Fruit fly (Drosophila melanogaster) whole organism, prepupa: ENCODE measurements around the gene MKP-4.

Experiments used
- Blimp-1 ChIP-seq: fragments of 200-800 bp; sonication (Bioruptor generic); optimal IDR thresholded peaks from 3 replicates; lab custom pipeline; 2017; ENCODE audit warnings: missing biosample characterization, missing genetic modification characterization, mild to moderate bottlenecking, moderate library complexity, missing genetic modification reagents
- CG10631 ChIP-seq: fragments of 200-800 bp; sonication (Bioruptor generic); optimal IDR thresholded peaks from 2 replicates; lab custom pipeline; 2016; ENCODE audit warnings: missing biosample characterization, missing genetic modification characterization
- CG11294 ChIP-seq: fragments of 200-800 bp; sonication (Bioruptor generic); IDR thresholded peaks from 2 replicates; pipeline ENCODE4 v1.3.6; 2022; ENCODE audit warnings: missing biosample characterization, missing genetic modification characterization
- CG11762 ChIP-seq: fragments of 200-800 bp; sonication (Bioruptor generic); optimal IDR thresholded peaks from 3 replicates; lab custom pipeline; 2016; ENCODE audit warnings: missing biosample characterization, missing genetic modification characterization; ENCODE audit not compliant: insufficient read depth
- CG1621 ChIP-seq: fragments of 200-800 bp; sonication (Bioruptor generic); optimal IDR thresholded peaks from 3 replicates; lab custom pipeline; 2018; ENCODE audit warnings: missing biosample characterization, mild to moderate bottlenecking, missing genetic modification characterization
- CG3032 ChIP-seq: fragments of 200-800 bp; optimal IDR thresholded peaks from 2 replicates; lab custom pipeline; 2019; ENCODE audit warnings: missing biosample characterization, mild to moderate bottlenecking, missing genetic modification characterization, moderate library complexity
- CG31627 ChIP-seq: fragments of 200-800 bp; sonication (Bioruptor generic); optimal IDR thresholded peaks from 3 replicates; lab custom pipeline; 2016; ENCODE audit warnings: missing biosample characterization, missing genetic modification characterization
- CG32006 ChIP-seq: fragments of 200-800 bp; sonication (Bioruptor generic); optimal IDR thresholded peaks from 3 replicates; lab custom pipeline; 2017; ENCODE audit warnings: missing biosample characterization, mild to moderate bottlenecking, missing genetic modification characterization
- CG34406 ChIP-seq: fragments of 200-800 bp; sonication (Bioruptor generic); optimal IDR thresholded peaks from 3 replicates; lab custom pipeline; 2016; ENCODE audit warnings: missing biosample characterization, missing genetic modification characterization
- CG4318 ChIP-seq: fragments of 200-800 bp; sonication (Bioruptor generic); optimal IDR thresholded peaks from 3 replicates; lab custom pipeline; 2017; ENCODE audit warnings: missing biosample characterization, mild to moderate bottlenecking, missing genetic modification characterization
- CG6163 ChIP-seq: fragments of 200-800 bp; sonication (Bioruptor generic); IDR thresholded peaks from 3 replicates; pipeline ENCODE4 v1.3.6; 2022; ENCODE audit warnings: missing biosample characterization, missing genetic modification characterization
- CG6276 ChIP-seq: fragments of 200-800 bp; sonication (Bioruptor generic); optimal IDR thresholded peaks from 2 replicates; lab custom pipeline; 2017; ENCODE audit warnings: missing biosample characterization, mild to moderate bottlenecking, missing genetic modification characterization
- CG6792 ChIP-seq: fragments of 200-800 bp; sonication (Bioruptor generic); optimal IDR thresholded peaks from 3 replicates; lab custom pipeline; 2016; ENCODE audit warnings: missing biosample characterization, missing genetic modification characterization
- CG6808 ChIP-seq: fragments of 200-800 bp; sonication (Bioruptor generic); optimal IDR thresholded peaks from 3 replicates; lab custom pipeline; 2017; ENCODE audit warnings: missing biosample characterization, missing genetic modification characterization, mild to moderate bottlenecking, moderate library complexity, missing genetic modification reagents
- CG6854 ChIP-seq: fragments of 200-800 bp; sonication (Bioruptor generic); optimal IDR thresholded peaks from 2 replicates; lab custom pipeline; 2017; ENCODE audit warnings: missing biosample characterization, mild to moderate bottlenecking, missing genetic modification characterization
- CG7368 ChIP-seq: fragments of 200-800 bp; sonication (Bioruptor generic); optimal IDR thresholded peaks from 3 replicates; lab custom pipeline; 2016; ENCODE audit warnings: missing biosample characterization, missing genetic modification characterization
- CG8119 ChIP-seq: fragments of 200-800 bp; sonication (Bioruptor generic); IDR thresholded peaks from 3 replicates; pipeline ENCODE4 v1.3.6; 2022; ENCODE audit warnings: missing biosample characterization, missing genetic modification characterization
- CG9139 ChIP-seq: fragments of 200-800 bp; sonication (Bioruptor generic); optimal IDR thresholded peaks from 3 replicates; lab custom pipeline; 2017; ENCODE audit warnings: missing biosample characterization, mild to moderate bottlenecking, missing genetic modification characterization
- Eip78C ChIP-seq: fragments of 200-800 bp; sonication (Bioruptor generic); peaks from one replicate; lab custom pipeline; 2016; ENCODE audit warnings: missing biosample characterization, missing genetic modification characterization
- Eip93F ChIP-seq: fragments of 200-800 bp; sonication (Bioruptor generic); optimal IDR thresholded peaks from 2 replicates; lab custom pipeline; 2016; ENCODE audit warnings: missing biosample characterization, mild to moderate bottlenecking, missing genetic modification characterization
- Ets21C ChIP-seq: fragments of 200-800 bp; sonication (Bioruptor generic); optimal IDR thresholded peaks from 3 replicates; lab custom pipeline; 2016; ENCODE audit warnings: missing biosample characterization, missing genetic modification characterization
- Ets96B ChIP-seq: fragments of 200-800 bp; optimal IDR thresholded peaks from 2 replicates; lab custom pipeline; 2019; ENCODE audit warnings: missing biosample characterization, mild to moderate bottlenecking, missing genetic modification characterization, moderate library complexity
- Gug ChIP-seq: fragments of 200-800 bp; sonication (Bioruptor generic); IDR thresholded peaks from 2 replicates; pipeline ENCODE4 v1.3.6; 2022; ENCODE audit warnings: missing biosample characterization, missing genetic modification characterization
- Hr39 ChIP-seq: fragments of 200-800 bp; sonication (Bioruptor generic); optimal IDR thresholded peaks from 2 replicates; lab custom pipeline; 2016; ENCODE audit warnings: missing biosample characterization, missing genetic modification characterization
- Hr4 ChIP-seq: fragments of 200-800 bp; sonication (Bioruptor generic); optimal IDR thresholded peaks from 3 replicates; lab custom pipeline; 2016; ENCODE audit warnings: missing biosample characterization, missing genetic modification characterization
- Lpt ChIP-seq: fragments of 200-800 bp; sonication (Bioruptor generic); optimal IDR thresholded peaks from 3 replicates; lab custom pipeline; 2016; ENCODE audit warnings: missing biosample characterization, missing genetic modification characterization
- Met ChIP-seq: fragments of 200-800 bp; sonication (Bioruptor generic); optimal IDR thresholded peaks from 3 replicates; lab custom pipeline; 2016; ENCODE audit warnings: missing biosample characterization, missing genetic modification characterization
- OdsH ChIP-seq: fragments of 200-800 bp; sonication (Bioruptor generic); optimal IDR thresholded peaks from 3 replicates; lab custom pipeline; 2016; ENCODE audit warnings: missing biosample characterization, missing genetic modification characterization
- Sox102F ChIP-seq: fragments of 200-800 bp; sonication (Bioruptor generic); optimal IDR thresholded peaks from 2 replicates; lab custom pipeline; 2016; ENCODE audit warnings: missing biosample characterization, mild to moderate bottlenecking, missing genetic modification characterization
- Sox14 ChIP-seq: fragments of 200-800 bp; sonication (Bioruptor generic); optimal IDR thresholded peaks from 3 replicates; lab custom pipeline; 2016; ENCODE audit warnings: missing biosample characterization, missing genetic modification characterization
- achi ChIP-seq: fragments of 200-800 bp; sonication (Bioruptor generic); optimal IDR thresholded peaks from 3 replicates; lab custom pipeline; 2016; ENCODE audit warnings: missing biosample characterization, missing genetic modification characterization
- cyc ChIP-seq: fragments of 200-800 bp; sonication (Bioruptor generic); optimal IDR thresholded peaks from 3 replicates; lab custom pipeline; 2016; ENCODE audit warnings: missing biosample characterization, missing genetic modification characterization
- dac ChIP-seq: fragments of 200-800 bp; sonication (Bioruptor generic); optimal IDR thresholded peaks from 2 replicates; lab custom pipeline; 2017; ENCODE audit warnings: missing biosample characterization, mild to moderate bottlenecking, missing genetic modification characterization
- dsx ChIP-seq: fragments of 200-800 bp; optimal IDR thresholded peaks from 3 replicates; lab custom pipeline; 2019; ENCODE audit warnings: missing biosample characterization, mild to moderate bottlenecking, missing genetic modification characterization, moderate library complexity; ENCODE audit not compliant: poor library complexity, severe bottlenecking
- esn ChIP-seq: fragments of 200-800 bp; sonication (Bioruptor generic); optimal IDR thresholded peaks from 2 replicates; lab custom pipeline; 2016; ENCODE audit warnings: missing biosample characterization, mild to moderate bottlenecking, missing genetic modification characterization, moderate library complexity
- fd59A ChIP-seq: fragments of 200-800 bp; sonication (Bioruptor generic); optimal IDR thresholded peaks from 2 replicates; lab custom pipeline; 2017; ENCODE audit warnings: missing biosample characterization, mild to moderate bottlenecking, missing genetic modification characterization, missing genetic modification reagents
- lz ChIP-seq: fragments of 200-800 bp; sonication (Bioruptor generic); optimal IDR thresholded peaks from 3 replicates; lab custom pipeline; 2016; ENCODE audit warnings: missing biosample characterization, missing genetic modification characterization
- net ChIP-seq: fragments of 200-800 bp; sonication (Bioruptor generic); optimal IDR thresholded peaks from 3 replicates; lab custom pipeline; 2016; ENCODE audit warnings: missing biosample characterization, missing genetic modification characterization
- salr ChIP-seq, 2 experiments: fragments of 200-800 bp; sonication (Bioruptor generic); optimal IDR thresholded peaks; 3 replicates each; lab custom pipeline; 2016 to 2018; ENCODE audit warnings: missing biosample characterization in 2 of 2, missing genetic modification characterization in 2 of 2, mild to moderate bottlenecking in 1 of 2
- spab ChIP-seq: fragments of 200-800 bp; sonication (Bioruptor generic); optimal IDR thresholded peaks from 2 replicates; lab custom pipeline; 2017; ENCODE audit warnings: missing biosample characterization, mild to moderate bottlenecking, missing genetic modification characterization, missing genetic modification reagents
- ss ChIP-seq, 2 experiments: fragments of 200-800 bp; sonication (Bioruptor generic); optimal IDR thresholded peaks; 2 replicates in 1 of 2; 3 replicates in 1 of 2; lab custom pipeline; 2017 to 2018; ENCODE audit warnings: mild to moderate bottlenecking in 2 of 2, missing biosample characterization in 2 of 2, missing genetic modification characterization in 2 of 2, moderate library complexity in 1 of 2
- svp ChIP-seq: fragments of 200-800 bp; sonication (Bioruptor generic); peaks from one replicate; lab custom pipeline; 2016; ENCODE audit warnings: missing biosample characterization, missing genetic modification characterization
- topi ChIP-seq: fragments of 200-800 bp; sonication (Bioruptor generic); optimal IDR thresholded peaks from 3 replicates; lab custom pipeline; 2016; ENCODE audit warnings: missing biosample characterization, missing genetic modification characterization
- vri ChIP-seq: fragments of 200-800 bp; sonication (Bioruptor generic); optimal IDR thresholded peaks from 3 replicates; lab custom pipeline; 2016; ENCODE audit warnings: missing biosample characterization, mild to moderate bottlenecking, missing genetic modification characterization

The MKP-4 gene

DNA sequence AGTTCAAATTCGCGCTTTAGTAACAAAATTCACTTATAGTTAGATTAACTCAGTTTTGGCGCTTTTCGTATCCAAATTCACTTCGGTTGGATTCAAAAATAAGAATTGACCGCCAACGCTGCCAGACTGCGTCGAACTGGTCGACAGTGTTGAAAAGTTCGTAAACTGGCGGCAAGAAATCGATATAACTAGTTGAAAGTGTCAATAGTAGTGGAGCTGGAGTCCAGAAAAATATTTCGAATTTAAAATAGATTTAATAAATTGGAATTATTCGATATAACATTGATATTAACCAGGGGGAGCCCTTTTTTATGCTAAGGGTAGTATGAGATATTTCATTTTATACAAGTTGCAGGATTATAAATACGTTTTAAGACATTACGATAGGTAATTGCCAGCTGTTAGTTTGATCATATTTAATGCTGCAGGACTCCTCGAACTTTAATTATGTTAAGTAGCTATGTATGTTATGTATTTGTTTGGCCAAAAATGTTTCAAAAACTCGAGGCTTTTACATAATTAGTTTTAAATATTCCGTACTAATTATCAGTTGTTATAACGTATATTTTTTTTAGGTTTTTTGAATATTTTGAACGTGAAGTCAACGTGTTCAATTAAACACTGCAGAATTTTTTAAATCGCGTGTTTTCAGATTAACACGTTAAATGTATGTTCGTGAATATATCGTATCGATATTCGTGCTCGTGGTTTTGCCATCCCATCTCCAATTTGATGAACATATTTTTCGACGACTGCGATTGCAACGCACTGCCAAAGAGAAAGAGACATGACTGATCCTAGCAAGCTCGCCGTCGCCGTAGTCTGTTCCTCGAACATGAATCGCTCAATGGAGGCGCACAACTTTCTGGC, 41.2 kb downstream of the MKP-4 start, which contains the start of the genes CG14223 and Ssu72 (continued):
- no peak for TF ChIP-seq fd59A (GFP tag; lab: Kevin White, UChicago)
- TF ChIP-seq Met (GFP tag; lab: Kevin White, UChicago), result peak; percentile 32
- TF ChIP-seq Blimp-1, result no peak
- no peak for TF ChIP-seq CG9139
- TF ChIP-seq OdsH (GFP tag; lab: Kevin White, UChicago), result no peak
- TF ChIP-seq Lpt, result no peak
- TF ChIP-seq net (GFP tag; lab: Kevin White, UChicago), result no peak
- TF ChIP-seq CG6276, result no peak
- TF ChIP-seq achi, result no peak
- no peak for TF ChIP-seq CG7368 (GFP tag; lab: Kevin White, UChicago)
- no peak for TF ChIP-seq Gug
- no peak for TF ChIP-seq CG6808 (GFP tag; lab: Kevin White, UChicago)
- peak; percentile 4 for TF ChIP-seq Hr4 (GFP tag; lab: Kevin White, UChicago)
- no peak for TF ChIP-seq Hr39 (GFP tag; lab: Kevin White, UChicago)
- TF ChIP-seq Ets21C (GFP tag; lab: Kevin White, UChicago), result no peak
- no peak for TF ChIP-seq lz
- TF ChIP-seq Sox14 (GFP tag; lab: Kevin White, UChicago), result no peak
- TF ChIP-seq CG10631 (GFP tag; lab: Kevin White, UChicago), result peak; percentile 15
- TF ChIP-seq Eip93F (GFP tag; lab: Kevin White, UChicago), result no peak
- TF ChIP-seq CG4318 (GFP tag; lab: Kevin White, UChicago), result no peak
- no peak for TF ChIP-seq svp
- TF ChIP-seq CG3032 (tag; lab: Kevin White, UChicago), result no peak
- TF ChIP-seq spab (GFP tag; lab: Kevin White, UChicago), result no peak
- TF ChIP-seq CG6163 (GFP tag; lab: Robert Waterston, UW), result no peak
- no peak for TF ChIP-seq CG6792
- no peak for TF ChIP-seq dac (GFP tag; lab: Kevin White, UChicago)
- no peak for TF ChIP-seq vri (GFP tag; lab: Kevin White, UChicago)
- no peak for TF ChIP-seq CG31627
- no peak for TF ChIP-seq CG1621 (tag; lab: Kevin White, UChicago)
- TF ChIP-seq CG34406, result no peak
- TF ChIP-seq esn, result peak; percentile 22

dm6 chrX:19665684-19666141, 42.8 kb downstream of the MKP-4 start:
- TF ChIP-seq svp, result peak; percentile 93
- TF ChIP-seq Ets21C (GFP tag; lab: Kevin White, UChicago), result peak; percentile 11
- peak; percentile 55 for TF ChIP-seq CG1621 (tag; lab: Kevin White, UChicago)
- TF ChIP-seq CG32006 (GFP tag; lab: Kevin White, UChicago), result peak; percentile 48
- peak; percentile 58; the same call in 2 of the 3 replicates for TF ChIP-seq CG6163 (GFP tag; lab: Robert Waterston, UW)
- no peak for TF ChIP-seq CG11762 (GFP tag; lab: Kevin White, UChicago)
- TF ChIP-seq CG11294 (GFP tag; lab: Robert Waterston, UW), result 0 out of 2 replicates have a peak, but pooled peaks have one; percentile 19
- no peak for TF ChIP-seq salr (GFP tag; optimal IDR thresholded peaks at IDR 0.05; lab: Kevin White, UChicago)
- TF ChIP-seq Sox102F (GFP tag; lab: Kevin White, UChicago), result no peak
- peak; percentile 41 for TF ChIP-seq CG3032 (tag; lab: Kevin White, UChicago)
- peak; percentile 23 for TF ChIP-seq OdsH (GFP tag; lab: Kevin White, UChicago)
- TF ChIP-seq Sox14 (GFP tag; lab: Kevin White, UChicago), result peak; percentile 46
- peak; percentile 27 for TF ChIP-seq Met (GFP tag; lab: Kevin White, UChicago)
- peak; percentile 23 for TF ChIP-seq Hr4 (GFP tag; lab: Kevin White, UChicago)
- TF ChIP-seq lz, result peak; percentile 57
- TF ChIP-seq CG34406, result no peak
- TF ChIP-seq CG7368 (GFP tag; lab: Kevin White, UChicago), result no peak
- no peak for TF ChIP-seq CG6276
- TF ChIP-seq cyc (GFP tag; lab: Kevin White, UChicago), result peak; percentile 50
- TF ChIP-seq Lpt, result no peak
- TF ChIP-seq CG8119 (GFP tag; lab: Robert Waterston, UW), result 0 out of 3 replicates have a peak, but pooled peaks have one; percentile 27
- TF ChIP-seq Gug, result peak; percentile 32; the same call in 1 of the 2 replicates
- TF ChIP-seq Eip78C (GFP tag; lab: Kevin White, UChicago), result peak; percentile 71
- TF ChIP-seq achi, result peak; percentile 10
- no peak for TF ChIP-seq net (GFP tag; lab: Kevin White, UChicago)
- TF ChIP-seq esn, result peak; percentile 33
- TF ChIP-seq CG10631 (GFP tag; lab: Kevin White, UChicago), result no peak
- peak in 1 of 2 experiments; percentile 32 for TF ChIP-seq ss (GFP tag; optimal IDR thresholded peaks at IDR 0.05; lab: Kevin White, UChicago)
- TF ChIP-seq dsx, result peak; percentile 27
- peak; percentile 26 for TF ChIP-seq topi (GFP tag; lab: Kevin White, UChicago)
- TF ChIP-seq CG6854 (GFP tag; lab: Kevin White, UChicago), result peak; percentile 23
- peak; percentile 5 for TF ChIP-seq Ets96B (tag; lab: Kevin White, UChicago)
- no peak for TF ChIP-seq dac (GFP tag; lab: Kevin White, UChicago)
- peak; percentile 24 for TF ChIP-seq Blimp-1
